Fruit fly (Drosophila melanogaster) whole organism, wandering third instar larva: ENCODE measurements around the gene sphe.

Source experiments
- Abd-B ChIP-seq: fragments of >200 bp; optimal IDR thresholded peaks from 2 replicates; lab custom pipeline; 2017; ENCODE audit warnings: missing biosample characterization, missing genetic modification characterization
- CG32264 ChIP-seq: fragments of 200-800 bp; sonication (Bioruptor generic); optimal IDR thresholded peaks from 2 replicates; lab custom pipeline; 2016; ENCODE audit warnings: missing biosample characterization, missing genetic modification characterization
- CG9705 ChIP-seq: fragments of 200-800 bp; sonication (Bioruptor generic); optimal IDR thresholded peaks from 2 replicates; lab custom pipeline; 2018; ENCODE audit warnings: missing biosample characterization, mild to moderate bottlenecking, missing genetic modification characterization
- CrebA ChIP-seq: fragments of 200-800 bp; sonication (Bioruptor generic); optimal IDR thresholded peaks from 2 replicates; lab custom pipeline; 2016; ENCODE audit warnings: missing biosample characterization, mild to moderate bottlenecking, missing genetic modification characterization, borderline replicate concordance
- Dfd ChIP-seq: fragments of >200 bp; optimal IDR thresholded peaks from 2 replicates; lab custom pipeline; 2017; ENCODE audit warnings: missing biosample characterization, missing genetic modification characterization
- Dif ChIP-seq: fragments of 200-275, 200-300 bp; sonication (Bioruptor generic); optimal IDR thresholded peaks from 2 replicates; lab custom pipeline; 2018; ENCODE audit warnings: missing biosample characterization, missing genetic modification characterization; ENCODE audit not compliant: partially characterized antibody
- GATAd ChIP-seq: sonication (Bioruptor generic); optimal IDR thresholded peaks from 2 replicates; lab custom pipeline; 2016; ENCODE audit warnings: missing biosample characterization, missing genetic modification characterization
- HLH106 ChIP-seq: fragments of 200-800 bp; optimal IDR thresholded peaks from 3 replicates; lab custom pipeline; 2019; ENCODE audit warnings: missing biosample characterization, mild to moderate bottlenecking, missing genetic modification characterization, moderate library complexity
- Hnf4 ChIP-seq: fragments of 200-800 bp; sonication (Bioruptor generic); optimal IDR thresholded peaks from 2 replicates; lab custom pipeline; 2016; ENCODE audit warnings: missing biosample characterization, mild to moderate bottlenecking, missing genetic modification characterization
- Hr78 ChIP-seq: fragments of >200 bp; optimal IDR thresholded peaks from 2 replicates; lab custom pipeline; 2017; ENCODE audit warnings: missing biosample characterization, missing genetic modification characterization
- Hr83 ChIP-seq: fragments of 200-300 bp; sonication (Bioruptor generic); optimal IDR thresholded peaks from 2 replicates; lab custom pipeline; 2016; ENCODE audit warnings: missing biosample characterization, mild to moderate bottlenecking, missing genetic modification characterization, moderate library complexity; ENCODE audit not compliant: poor library complexity, severe bottlenecking
- Jra ChIP-seq: sonication (Bioruptor generic); optimal IDR thresholded peaks from 2 replicates; lab custom pipeline; 2016; ENCODE audit warnings: missing biosample characterization, missing genetic modification characterization
- Mio ChIP-seq: sonication (Bioruptor generic); optimal IDR thresholded peaks from 2 replicates; lab custom pipeline; 2016; ENCODE audit warnings: missing biosample characterization, missing genetic modification characterization
- Myc ChIP-seq: fragments of >200 bp; optimal IDR thresholded peaks from 2 replicates; lab custom pipeline; 2017
- N ChIP-seq: fragments of >200 bp; optimal IDR thresholded peaks from 2 replicates; lab custom pipeline; 2018; ENCODE audit warnings: missing biosample characterization, missing external identifiers, missing genetic modification characterization
- OdsH ChIP-seq: fragments of 200-800 bp; sonication (Bioruptor generic); optimal IDR thresholded peaks from 2 replicates; lab custom pipeline; 2016; ENCODE audit warnings: missing biosample characterization, mild to moderate bottlenecking, missing genetic modification characterization
- Rel ChIP-seq, 2 experiments: fragments of 200-800 bp; sonication (Bioruptor generic) in 1 of 2; optimal IDR thresholded peaks; 2 replicates in 1 of 2; 3 replicates in 1 of 2; lab custom pipeline; 2016 to 2019; ENCODE audit warnings: mild to moderate bottlenecking in 2 of 2, missing biosample characterization in 2 of 2, missing genetic modification characterization in 2 of 2, moderate library complexity in 1 of 2
- Sp1 ChIP-seq: fragments of 200-800 bp; sonication (Bioruptor generic); optimal IDR thresholded peaks from 3 replicates; lab custom pipeline; 2019; ENCODE audit warnings: missing biosample characterization, mild to moderate bottlenecking, missing genetic modification characterization, moderate library complexity
- Vsx2 ChIP-seq: fragments of 200-300, 225-300 bp; sonication (Bioruptor generic); optimal IDR thresholded peaks from 2 replicates; lab custom pipeline; 2018; ENCODE audit warnings: missing biosample characterization, missing genetic modification characterization; ENCODE audit not compliant: partially characterized antibody
- br ChIP-seq: fragments of 200-800 bp; sonication (Bioruptor generic); optimal IDR thresholded peaks from 2 replicates; lab custom pipeline; 2016; ENCODE audit warnings: missing biosample characterization, missing genetic modification characterization
- brk ChIP-seq: fragments of 200-800 bp; sonication (Bioruptor generic); optimal IDR thresholded peaks from 2 replicates; lab custom pipeline; 2016; ENCODE audit warnings: missing biosample characterization, mild to moderate bottlenecking, missing genetic modification characterization
- dl ChIP-seq, 2 experiments: fragments of 175-275, 200-275 bp in 1 of 2; fragments of 200-275 bp in 1 of 2; sonication (Bioruptor generic); optimal IDR thresholded peaks; lab custom pipeline; 2018; ENCODE audit warnings: mild to moderate bottlenecking in 2 of 2, missing biosample characterization in 2 of 2, missing genetic modification characterization in 2 of 2, moderate library complexity in 2 of 2; ENCODE audit not compliant: partially characterized antibody in 2 of 2, insufficient read depth in 1 of 2
- dmrt93B ChIP-seq: fragments of 200-800 bp; sonication (Bioruptor generic); optimal IDR thresholded peaks from 2 replicates; lab custom pipeline; 2018; ENCODE audit warnings: missing biosample characterization, mild to moderate bottlenecking, missing genetic modification characterization
- dsf ChIP-seq: sonication (Bioruptor generic); optimal IDR thresholded peaks from 2 replicates; lab custom pipeline; 2016; ENCODE audit warnings: missing biosample characterization, missing genetic modification characterization, borderline replicate concordance
- ey ChIP-seq: fragments of 200-800 bp; sonication (Bioruptor generic); optimal IDR thresholded peaks from 2 replicates; lab custom pipeline; 2016; ENCODE audit warnings: missing biosample characterization, missing genetic modification characterization
- foxo ChIP-seq, 2 experiments: fragments of 200-800 bp; sonication (Bioruptor generic); optimal IDR thresholded peaks; 2 replicates in 1 of 2; 3 replicates in 1 of 2; lab custom pipeline; 2016 to 2017; ENCODE audit warnings: missing biosample characterization in 2 of 2, missing genetic modification characterization in 2 of 2
- fru ChIP-seq: fragments of 200-800 bp; sonication (Bioruptor generic); optimal IDR thresholded peaks from 3 replicates; lab custom pipeline; 2016; ENCODE audit warnings: missing biosample characterization, mild to moderate bottlenecking, missing genetic modification characterization
- h ChIP-seq: fragments of 200-800 bp; sonication (Bioruptor generic); optimal IDR thresholded peaks from 3 replicates; lab custom pipeline; 2016; ENCODE audit warnings: missing biosample characterization, mild to moderate bottlenecking, missing genetic modification characterization
- jim ChIP-seq: fragments of 175-275, 200-325 bp; sonication (Bioruptor generic); optimal IDR thresholded peaks from 2 replicates; lab custom pipeline; 2016; ENCODE audit warnings: missing biosample characterization, mild to moderate bottlenecking, missing genetic modification characterization
- lola ChIP-seq: fragments of >200 bp; optimal IDR thresholded peaks from 2 replicates; lab custom pipeline; 2017; ENCODE audit warnings: missing biosample characterization, missing genetic modification characterization
- pan ChIP-seq: fragments of >200 bp; optimal IDR thresholded peaks from 2 replicates; lab custom pipeline; 2017
- psq ChIP-seq: fragments of 200-800 bp; sonication (Bioruptor generic); optimal IDR thresholded peaks from 3 replicates; lab custom pipeline; 2017; ENCODE audit warnings: missing biosample characterization, mild to moderate bottlenecking, missing genetic modification characterization, moderate library complexity
- rgr ChIP-seq: fragments of 200-800 bp; sonication (Bioruptor generic); optimal IDR thresholded peaks from 3 replicates; lab custom pipeline; 2016; ENCODE audit warnings: missing biosample characterization, mild to moderate bottlenecking, missing genetic modification characterization
- sage ChIP-seq: fragments of 200-800 bp; sonication (Bioruptor generic); optimal IDR thresholded peaks from 2 replicates; lab custom pipeline; 2016; ENCODE audit warnings: missing biosample characterization, mild to moderate bottlenecking, missing genetic modification characterization
- sv ChIP-seq: fragments of 200-800 bp; sonication (Bioruptor generic); optimal IDR thresholded peaks from 3 replicates; lab custom pipeline; 2016; ENCODE audit warnings: missing biosample characterization, missing genetic modification characterization
- tai ChIP-seq: sonication (Bioruptor generic); optimal IDR thresholded peaks from 2 replicates; lab custom pipeline; 2016; ENCODE audit warnings: missing biosample characterization, missing genetic modification characterization
- usp ChIP-seq: fragments of >200 bp; optimal IDR thresholded peaks from 2 replicates; lab custom pipeline; 2017; ENCODE audit warnings: missing biosample characterization, missing genetic modification characterization
- woc ChIP-seq: sonication (Bioruptor generic); optimal IDR thresholded peaks from 2 replicates; lab custom pipeline; 2016; ENCODE audit warnings: missing biosample characterization, mild to moderate bottlenecking, missing genetic modification characterization

The sphe gene

DNA sequence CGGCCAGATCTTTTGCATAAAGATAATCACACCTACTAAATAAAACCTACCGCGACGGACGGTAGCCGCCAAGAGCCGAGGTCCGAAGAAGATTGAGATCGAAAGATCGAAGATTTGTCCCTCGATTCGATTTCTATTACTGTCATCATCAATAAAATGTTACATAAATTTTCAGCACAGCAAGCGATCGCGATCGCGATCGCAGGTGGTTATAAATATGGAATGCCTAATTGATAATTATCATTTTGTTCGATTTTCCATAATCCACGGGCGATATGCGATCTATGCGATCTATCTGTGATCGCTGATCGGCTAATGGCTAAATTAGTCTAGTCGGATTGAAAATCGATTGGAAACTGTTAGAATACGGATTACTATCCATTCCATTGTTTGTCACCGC is 31.5 kb upstream of the sphe start:
- TF ChIP-seq pan (lab: Kevin White, UChicago) (no peak), fru (GFP tag; lab: Kevin White, UChicago) (no peak), CG32264 (GFP tag; lab: Kevin White, UChicago) (no peak), GATAd (GFP tag; lab: Kevin White, UChicago) (no peak), N (GFP tag; lab: Kevin White, UChicago) (no peak), Dif (GFP tag; lab: Kevin White, UChicago) (no peak)
- TF ChIP-seq, all 38 proteins: peak for 0

dm6 chrX:16730791-16731190 is 29.0 kb upstream of the sphe start, which contains the start of gene TwdlX:
Gene TwdlX (plus strand): TSS chrX:16731091.
- TF ChIP-seq fru (GFP tag; lab: Kevin White, UChicago) (no peak), usp (no peak), pan (lab: Kevin White, UChicago) (no peak), Jra (GFP tag; lab: Kevin White, UChicago) (no peak), psq (GFP tag; lab: Kevin White, UChicago) (no peak), brk (no peak)

dm6 chrX:16724544-16724943 is 22.8 kb upstream of the sphe start:
- TF ChIP-seq fru (GFP tag; lab: Kevin White, UChicago), result peak; percentile 5
- no peak for TF ChIP-seq Myc (lab: Kevin White, UChicago)

dm6 chrX:16723203-16724173 is 21.7 kb upstream of the sphe start:
- peak; percentile 40 for TF ChIP-seq CrebA
- TF ChIP-seq Abd-B (GFP tag; lab: Kevin White, UChicago), result no peak
- no peak for TF ChIP-seq CG32264 (GFP tag; lab: Kevin White, UChicago)
- peak; percentile 72 for TF ChIP-seq OdsH (GFP tag; lab: Kevin White, UChicago)
- peak; percentile 19 for TF ChIP-seq brk
- no peak for TF ChIP-seq Vsx2
- TF ChIP-seq tai (GFP tag; lab: Kevin White, UChicago), result peak; percentile 31
- TF ChIP-seq usp, result no peak
- peak; percentile 56 for TF ChIP-seq br (GFP tag; lab: Kevin White, UChicago)
- no peak for TF ChIP-seq Rel (GFP tag; optimal IDR thresholded peaks at IDR 0.05; lab: Kevin White, UChicago)
- TF ChIP-seq Rel (tag; optimal IDR thresholded peaks at IDR 0.05; lab: Kevin White, UChicago), result no peak
- TF ChIP-seq Hr83, result no peak
- TF ChIP-seq Sp1 (GFP tag; lab: Kevin White, UChicago), result peak; percentile 78
- TF ChIP-seq Mio (GFP tag; lab: Kevin White, UChicago), result no peak
- TF ChIP-seq GATAd (GFP tag; lab: Kevin White, UChicago), result no peak
- TF ChIP-seq sv (GFP tag; lab: Kevin White, UChicago), result peak; percentile 74
- TF ChIP-seq sage (GFP tag; lab: Kevin White, UChicago), result no peak
- no peak for TF ChIP-seq jim (GFP tag; lab: Kevin White, UChicago)
- TF ChIP-seq h (GFP tag; lab: Kevin White, UChicago), result peak; percentile 59
- TF ChIP-seq foxo (GFP tag; optimal IDR thresholded peaks at IDR 0.05; lab: Kevin White, UChicago), result peak in 1 of 2 experiments; percentile 64
- peak; percentile 39 for TF ChIP-seq psq (GFP tag; lab: Kevin White, UChicago)
- no peak for TF ChIP-seq CG9705 (GFP tag; lab: Kevin White, UChicago)
- TF ChIP-seq dl (GFP tag; optimal IDR thresholded peaks at IDR 0.05; lab: Kevin White, UChicago; ENCODE audit: insufficient read depth in 1 of 2, partially characterized antibody in 2 of 2), result peak; percentile 31 to 42
- peak; percentile 49 for TF ChIP-seq Hnf4 (GFP tag; lab: Kevin White, UChicago)
- no peak for TF ChIP-seq N (GFP tag; lab: Kevin White, UChicago)
- no peak for TF ChIP-seq pan (lab: Kevin White, UChicago)
- no peak for TF ChIP-seq Hr78 (GFP tag; lab: Kevin White, UChicago)
- peak; percentile 3 for TF ChIP-seq Dif (GFP tag; lab: Kevin White, UChicago)
- TF ChIP-seq fru (GFP tag; lab: Kevin White, UChicago), result peak; percentile 68
- TF ChIP-seq Jra (GFP tag; lab: Kevin White, UChicago), result peak; percentile 30
- no peak for TF ChIP-seq lola (GFP tag; lab: Kevin White, UChicago)
- TF ChIP-seq dsf, result no peak
- peak; percentile 43 for TF ChIP-seq woc (GFP tag; lab: Kevin White, UChicago)
- peak; percentile 40 for TF ChIP-seq dmrt93B (GFP tag; lab: Kevin White, UChicago)
- no peak for TF ChIP-seq Dfd
- peak; percentile 65 for TF ChIP-seq HLH106
- TF ChIP-seq rgr (GFP tag; lab: Kevin White, UChicago), result peak; percentile 79
- no peak for TF ChIP-seq Myc (lab: Kevin White, UChicago)
- TF ChIP-seq ey (GFP tag; lab: Kevin White, UChicago), result peak; percentile 80
